Worm (Caenorhabditis elegans): Measurements from ENCODE around the gene mrpl-2.

ce11 chrIV:804802-805201 is 31.8 kb downstream of the mrpl-2 start, which contains the start of gene Y55F3BL.4:
- TF ChIP-seq med-1 (GFP tag; optimal IDR thresholded peaks at IDR 0.05; ENCODE audit: insufficient read depth) = no peak
- no peak for TF ChIP-seq ztf-23 (GFP tag; IDR thresholded peaks at IDR 0.05)
- no peak for TF ChIP-seq ztf-29 (GFP tag; IDR thresholded peaks at IDR 0.05)
- no peak for TF ChIP-seq flt-1 (GFP tag; IDR thresholded peaks at IDR 0.05)
- no peak for TF ChIP-seq ref-1 (GFP tag; conservative IDR thresholded peaks at IDR 0.05)
- TF ChIP-seq T22C8.4 (GFP tag; IDR thresholded peaks at IDR 0.05) = no peak
- TF ChIP-seq klf-2 (GFP tag; conservative IDR thresholded peaks at IDR 0.05) = no peak
